Fruit fly (Drosophila melanogaster) whole organism, pupa: Measurements from ENCODE around the gene Eig71Ej.

ENCODE experiments used
- CG10348 ChIP-seq: fragments of 200-800 bp; sonication (Bioruptor generic); IDR thresholded peaks from 2 replicates; pipeline ENCODE4 v1.3.6; 2022; ENCODE audit warnings: missing biosample characterization, missing genetic modification characterization
- CG12605 ChIP-seq: fragments of 200-800 bp; sonication (Bioruptor generic); IDR thresholded peaks from 2 replicates; pipeline ENCODE4 v1.3.6; 2022; ENCODE audit warnings: missing biosample characterization, missing genetic modification characterization
- CG13204 ChIP-seq: fragments of 200-800 bp; sonication (Bioruptor generic); optimal IDR thresholded peaks from 2 replicates; lab custom pipeline; 2018; ENCODE audit warnings: missing biosample characterization, mild to moderate bottlenecking, missing genetic modification characterization, moderate library complexity
- CG14655 ChIP-seq: fragments of 200-800 bp; sonication (Bioruptor generic); optimal IDR thresholded peaks from 3 replicates; lab custom pipeline; 2017; ENCODE audit warnings: mild to moderate bottlenecking, missing biosample characterization, missing genetic modification reagents, missing genetic modification characterization
- CG15710 ChIP-seq: fragments of 200-800 bp; sonication (Bioruptor generic); optimal IDR thresholded peaks from 2 replicates; lab custom pipeline; 2018; ENCODE audit warnings: missing biosample characterization, mild to moderate bottlenecking, missing genetic modification characterization, moderate library complexity
- CG17806 ChIP-seq: fragments of 200-800 bp; sonication (Bioruptor generic); optimal IDR thresholded peaks from 2 replicates; lab custom pipeline; 2018; ENCODE audit warnings: missing biosample characterization, mild to moderate bottlenecking, missing genetic modification characterization, moderate library complexity
- CG32121 ChIP-seq: fragments of 200-800 bp; sonication (Bioruptor generic); IDR thresholded peaks from 2 replicates; pipeline ENCODE4 v1.3.6; 2022; ENCODE audit warnings: missing biosample characterization, missing genetic modification characterization
- CG34367 ChIP-seq: fragments of 200-800 bp; sonication (Bioruptor generic); optimal IDR thresholded peaks from 2 replicates; lab custom pipeline; 2018; ENCODE audit warnings: missing biosample characterization, mild to moderate bottlenecking, missing genetic modification characterization
- CG4496 ChIP-seq: fragments of 200-800 bp; sonication (Bioruptor generic); IDR thresholded peaks from 3 replicates; pipeline ENCODE4 v1.3.6; 2022; ENCODE audit warnings: missing biosample characterization, missing genetic modification characterization
- CG8159 ChIP-seq: fragments of 200-800 bp; sonication (Bioruptor generic); optimal IDR thresholded peaks from 3 replicates; lab custom pipeline; 2018; ENCODE audit warnings: missing biosample characterization, mild to moderate bottlenecking, missing genetic modification characterization, moderate library complexity
- CG8301 ChIP-seq: fragments of 200-800 bp; sonication (Bioruptor generic); optimal IDR thresholded peaks from 2 replicates; lab custom pipeline; 2018; ENCODE audit warnings: missing biosample characterization, mild to moderate bottlenecking, missing genetic modification characterization
- CG9948 ChIP-seq: fragments of 200-800 bp; sonication (Bioruptor generic); optimal IDR thresholded peaks from 2 replicates; lab custom pipeline; 2018; ENCODE audit warnings: missing biosample characterization, mild to moderate bottlenecking, missing genetic modification characterization, moderate library complexity
- EcR ChIP-seq: fragments of 200-800 bp; sonication (Bioruptor generic); optimal IDR thresholded peaks from 3 replicates; lab custom pipeline; 2019; ENCODE audit warnings: missing biosample characterization, missing genetic modification characterization, mild to moderate bottlenecking, moderate library complexity, missing genetic modification reagents
- Ets98B ChIP-seq: fragments of 200-800 bp; sonication (Bioruptor generic); IDR thresholded peaks from 2 replicates; pipeline ENCODE4 v1.3.6; 2022; ENCODE audit warnings: missing biosample characterization, missing genetic modification characterization
- Pif1A ChIP-seq: fragments of 200-800 bp; sonication (Bioruptor generic); optimal IDR thresholded peaks from 3 replicates; lab custom pipeline; 2016; ENCODE audit warnings: missing biosample characterization, missing genetic modification characterization
- Pif1B ChIP-seq: fragments of 200-800 bp; sonication (Bioruptor generic); optimal IDR thresholded peaks from 3 replicates; lab custom pipeline; 2016; ENCODE audit warnings: missing biosample characterization, missing genetic modification characterization
- Snoo ChIP-seq: fragments of 200-800 bp; sonication (Bioruptor generic); optimal IDR thresholded peaks from 3 replicates; lab custom pipeline; 2017; ENCODE audit warnings: missing biosample characterization, mild to moderate bottlenecking, missing genetic modification characterization, inconsistent platforms
- fd96Ca ChIP-seq: fragments of 200-800 bp; sonication (Bioruptor generic); IDR thresholded peaks from 3 replicates; pipeline ENCODE4 v1.3.6; 2022; ENCODE audit warnings: missing biosample characterization, missing genetic modification characterization
- gl ChIP-seq: fragments of 200-800 bp; sonication (Bioruptor generic); optimal IDR thresholded peaks from 2 replicates; lab custom pipeline; 2018; ENCODE audit warnings: missing biosample characterization, mild to moderate bottlenecking, missing genetic modification characterization
- rn ChIP-seq: fragments of 200-800 bp; sonication (Bioruptor generic); IDR thresholded peaks from 2 replicates; pipeline ENCODE4 v1.3.6; 2022; ENCODE audit warnings: missing biosample characterization, missing genetic modification characterization

The Eig71Ej gene

DNA sequence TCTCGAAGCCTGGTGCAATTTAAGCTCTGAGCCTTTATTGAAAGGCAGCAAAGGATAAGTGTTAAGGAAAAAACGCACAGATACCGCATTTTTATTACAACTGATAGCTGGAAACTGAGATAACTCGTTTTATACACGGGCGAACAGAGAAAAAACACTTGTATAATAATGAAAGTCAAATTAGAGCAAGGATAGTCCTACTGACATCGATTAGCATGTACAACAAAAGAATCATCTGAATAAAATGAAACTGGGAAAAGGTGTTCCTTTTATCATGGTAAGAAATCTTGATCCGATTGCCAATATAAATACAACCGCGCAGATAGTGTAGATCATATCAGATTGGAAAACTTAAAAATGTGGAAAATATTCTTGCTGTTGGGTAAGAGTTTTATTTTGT is at the start of gene Eig71Ej, which contains the start of gene Eig71Ek:
Gene Eig71Ej (minus strand): TSS at position 101 of the 400 bp plus-strand sequence.
Gene Eig71Ek (plus strand): TSS at position 334 of the 400 bp plus-strand sequence.
- TF ChIP-seq CG14655 (GFP tag; lab: Kevin White, UChicago) (no peak), rn (no peak), Pif1B (GFP tag; lab: Kevin White, UChicago) (no peak)
- TF ChIP-seq, all 21 proteins: peak for 0

DNA sequence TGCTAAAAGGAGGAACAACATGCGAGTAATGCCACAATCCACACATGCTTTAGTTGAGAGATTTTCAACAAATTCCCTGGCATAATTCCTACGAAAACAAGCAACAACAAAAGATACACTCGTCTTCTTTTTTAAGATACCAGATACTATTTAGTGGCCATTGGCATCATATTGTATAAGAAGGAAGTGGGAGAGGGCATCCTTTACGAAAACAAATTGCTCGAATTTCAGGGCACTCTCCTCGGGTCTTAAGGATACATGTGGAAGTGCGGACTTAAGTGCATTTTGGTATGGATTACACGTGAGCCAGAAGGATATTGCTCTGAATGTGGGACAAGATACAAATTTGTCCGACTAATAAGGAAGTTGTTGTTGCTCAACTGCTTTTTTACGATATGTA is 49.3 kb upstream of the Eig71Ej start:
- TF ChIP-seq EcR (GFP tag; lab: Kevin White, UChicago), result no peak
- TF ChIP-seq CG12605, result no peak
- TF ChIP-seq CG14655 (GFP tag; lab: Kevin White, UChicago), result no peak
- no peak for TF ChIP-seq gl (tag; lab: Kevin White, UChicago)
- no peak for TF ChIP-seq CG10348 (GFP tag; lab: Robert Waterston, UW)
- TF ChIP-seq CG17806 (tag; lab: Kevin White, UChicago), result no peak

DNA sequence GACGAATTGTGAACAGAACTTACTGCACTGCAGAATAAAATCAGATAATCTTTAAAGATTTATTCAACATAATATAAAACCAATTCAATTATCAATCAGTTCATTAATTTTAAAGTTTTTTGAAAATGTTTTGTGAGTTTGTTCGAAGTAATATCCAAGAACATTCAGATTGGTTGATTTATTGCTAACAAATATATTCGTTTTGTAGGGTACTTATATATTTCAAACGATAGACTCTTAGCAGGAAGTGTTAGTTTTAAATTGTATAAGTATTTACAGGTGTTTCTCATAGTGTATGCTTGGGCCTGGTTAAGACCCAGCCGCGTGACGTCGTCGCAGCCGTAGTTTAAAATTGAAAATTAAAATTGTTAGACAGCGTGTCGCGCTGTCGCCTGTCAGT is 47.8 kb upstream of the Eig71Ej start:
- TF ChIP-seq rn (no peak), CG4496 (GFP tag; lab: Robert Waterston, UW) (peak; percentile 69; the same call in 1 of the 3 replicates), CG12605 (0 out of 2 replicates have a peak, but pooled peaks have one; percentile 30), CG8301 (tag; lab: Kevin White, UChicago) (peak; percentile 81), CG14655 (GFP tag; lab: Kevin White, UChicago) (peak; percentile 67), CG9948 (tag; lab: Kevin White, UChicago) (no peak), fd96Ca (GFP tag; lab: Robert Waterston, UW) (no peak; the same call in 2 of the 3 replicates), Ets98B (GFP tag; lab: Robert Waterston, UW) (peak; percentile 64), CG17806 (tag; lab: Kevin White, UChicago) (no peak), CG13204 (GFP tag; lab: Kevin White, UChicago) (no peak), Pif1B (GFP tag; lab: Kevin White, UChicago) (no peak), CG32121 (GFP tag; lab: Robert Waterston, UW) (peak; percentile 83), CG10348 (GFP tag; lab: Robert Waterston, UW) (no peak)

DNA sequence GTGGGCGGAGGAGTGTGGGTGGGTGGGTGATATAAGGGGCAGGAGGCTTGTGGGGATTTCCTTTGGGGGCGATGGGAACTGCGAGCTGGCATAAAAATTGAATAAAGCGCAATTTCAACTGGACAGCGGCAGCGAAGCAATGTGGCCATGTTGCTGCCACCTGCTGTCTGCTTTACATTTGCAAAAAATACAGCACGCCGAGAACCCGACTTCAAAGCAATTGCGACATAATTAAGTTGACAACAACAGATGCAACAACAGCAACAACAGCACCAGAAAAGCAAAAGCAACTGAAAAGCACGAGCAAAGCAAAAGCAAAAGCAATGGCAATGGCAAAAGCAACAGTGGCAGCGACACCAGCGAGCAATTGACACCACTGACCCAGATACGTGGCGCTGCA is 47.3 kb upstream of the Eig71Ej start:
- TF ChIP-seq Pif1B (GFP tag; lab: Kevin White, UChicago), result no peak
- TF ChIP-seq CG12605, result no peak
- 0 out of 3 replicates have a peak, but pooled peaks have one; percentile 53 for TF ChIP-seq fd96Ca (GFP tag; lab: Robert Waterston, UW)
- no peak for TF ChIP-seq CG14655 (GFP tag; lab: Kevin White, UChicago)

DNA sequence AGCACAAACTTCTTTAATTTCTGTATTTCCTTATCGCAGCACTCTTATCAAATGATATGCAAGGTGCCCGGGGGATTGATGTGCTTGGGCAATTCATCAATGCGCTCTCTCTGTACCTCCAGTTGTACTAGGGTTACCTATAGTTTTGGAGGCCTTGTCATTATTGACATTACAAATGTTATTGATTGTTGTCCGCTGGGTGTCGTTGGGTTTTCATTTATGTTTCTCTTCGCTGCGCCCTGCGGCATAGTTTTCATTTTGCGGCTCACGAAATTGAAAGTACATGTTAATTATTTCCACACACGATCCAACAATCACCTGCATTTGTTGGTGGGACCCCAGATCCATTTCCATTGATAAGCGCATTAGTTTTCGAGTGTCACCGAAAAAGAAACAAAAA is 45.4 kb upstream of the Eig71Ej start:
- TF ChIP-seq Snoo (tag; lab: Kevin White, UChicago) (no peak), CG14655 (GFP tag; lab: Kevin White, UChicago) (no peak), CG17806 (tag; lab: Kevin White, UChicago) (no peak), CG8159 (tag; lab: Kevin White, UChicago) (no peak), rn (no peak), Pif1A (GFP tag; lab: Kevin White, UChicago) (no peak), CG13204 (GFP tag; lab: Kevin White, UChicago) (no peak), Ets98B (GFP tag; lab: Robert Waterston, UW) (no peak), CG32121 (GFP tag; lab: Robert Waterston, UW) (no peak), CG9948 (tag; lab: Kevin White, UChicago) (no peak), Pif1B (GFP tag; lab: Kevin White, UChicago) (no peak), EcR (GFP tag; lab: Kevin White, UChicago) (no peak)

DNA sequence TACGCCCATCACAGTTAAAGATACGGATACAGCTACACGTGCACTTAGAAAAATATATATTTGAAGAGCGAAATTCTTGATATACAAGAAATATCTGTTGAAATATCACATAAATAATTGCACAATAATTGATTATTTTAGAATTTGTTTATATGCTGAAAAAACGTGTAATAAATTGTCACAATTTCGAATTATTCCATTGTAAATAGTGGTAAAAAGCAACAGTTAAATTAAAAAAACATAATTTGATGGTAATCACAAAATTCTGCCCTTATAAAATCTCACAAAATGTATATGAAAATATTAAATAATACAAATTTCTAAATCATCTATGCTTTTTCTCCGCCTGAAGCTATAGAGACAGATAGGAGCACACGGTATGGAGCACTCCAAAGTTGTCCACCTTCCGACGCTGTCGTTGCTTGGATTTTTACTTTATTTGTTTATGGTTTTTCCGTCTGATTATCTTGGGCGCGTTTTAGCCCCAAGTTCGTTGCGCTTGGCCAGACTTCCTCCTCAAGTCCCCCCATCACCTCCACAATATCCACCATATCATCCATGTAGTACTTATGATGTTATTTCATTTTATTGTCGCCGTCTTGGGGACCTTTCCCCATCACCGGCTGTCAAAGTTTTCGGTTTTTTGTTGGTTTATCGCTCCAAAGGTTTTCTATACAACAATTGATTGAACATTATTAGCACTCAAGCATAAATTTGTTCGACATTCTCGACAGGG is 43.6 kb upstream of the Eig71Ej start:
- TF ChIP-seq CG9948 (tag; lab: Kevin White, UChicago) (peak; percentile 64), gl (tag; lab: Kevin White, UChicago) (no peak), CG15710 (peak; percentile 54), CG14655 (GFP tag; lab: Kevin White, UChicago) (peak; percentile 75), EcR (GFP tag; lab: Kevin White, UChicago) (peak; percentile 30), CG4496 (GFP tag; lab: Robert Waterston, UW) (no peak), CG8301 (tag; lab: Kevin White, UChicago) (peak; percentile 64), CG34367 (tag; lab: Kevin White, UChicago) (peak; percentile 40), CG17806 (tag; lab: Kevin White, UChicago) (peak; percentile 53), CG8159 (tag; lab: Kevin White, UChicago) (peak; percentile 70)
